Fruit fly (Drosophila melanogaster) whole organism, embryonic: Measurements from ENCODE around the gene CG6041.

Source experiments
- Aef1 ChIP-seq: fragments of 200-800 bp; sonication (Bioruptor generic); IDR thresholded peaks from 3 replicates; pipeline ENCODE4 v1.3.6; 2022; ENCODE audit warnings: missing biosample characterization, missing genetic modification characterization
- Atf-2 ChIP-seq: fragments of 200-800 bp; sonication (Bioruptor generic); optimal IDR thresholded peaks from 2 replicates; lab custom pipeline; 2016; ENCODE audit warnings: missing biosample characterization, missing genetic modification characterization
- CG10431 ChIP-seq: fragments of 200-800 bp; sonication (Bioruptor generic); optimal IDR thresholded peaks from 3 replicates; lab custom pipeline; 2018; ENCODE audit warnings: missing biosample characterization, mild to moderate bottlenecking, missing genetic modification characterization
- CG10462 ChIP-seq: fragments of 200-800 bp; sonication (Bioruptor generic); optimal IDR thresholded peaks from 2 replicates; lab custom pipeline; 2016; ENCODE audit warnings: missing biosample characterization, missing genetic modification characterization
- CG13296 ChIP-seq: fragments of 200-800 bp; sonication (Bioruptor generic); optimal IDR thresholded peaks from 3 replicates; lab custom pipeline; 2018; ENCODE audit warnings: missing biosample characterization, mild to moderate bottlenecking, missing genetic modification characterization
- CG15479 ChIP-seq: fragments of 200-800 bp; sonication (Bioruptor generic); optimal IDR thresholded peaks from 3 replicates; lab custom pipeline; 2019; ENCODE audit warnings: missing biosample characterization, mild to moderate bottlenecking, missing genetic modification characterization, moderate library complexity
- CG15601 ChIP-seq: fragments of 200-800 bp; sonication (Bioruptor generic); optimal IDR thresholded peaks from 3 replicates; lab custom pipeline; 2019; ENCODE audit warnings: missing biosample characterization, mild to moderate bottlenecking, missing genetic modification characterization, moderate library complexity
- CG1603 ChIP-seq: fragments of 200-800 bp; sonication (Bioruptor generic); optimal IDR thresholded peaks from 2 replicates; lab custom pipeline; 2019; ENCODE audit warnings: missing biosample characterization, mild to moderate bottlenecking, missing genetic modification characterization, moderate library complexity
- CG17359 ChIP-seq: fragments of 200-800 bp; sonication (Bioruptor generic); optimal IDR thresholded peaks from 3 replicates; lab custom pipeline; 2018; ENCODE audit warnings: missing biosample characterization, mild to moderate bottlenecking, missing genetic modification characterization, moderate library complexity
- CG17361 ChIP-seq: fragments of 200-800 bp; sonication (Bioruptor generic); IDR thresholded peaks from 3 replicates; pipeline ENCODE4 v1.3.6; 2022; ENCODE audit warnings: missing biosample characterization, missing genetic modification characterization
- CG32532 ChIP-seq: fragments of 200-800 bp; sonication (Bioruptor generic); IDR thresholded peaks from 2 replicates; pipeline ENCODE4 v1.3.6; 2022; ENCODE audit warnings: missing biosample characterization, missing genetic modification characterization
- CG34376 ChIP-seq: fragments of 200-800 bp; sonication (Bioruptor generic); optimal IDR thresholded peaks from 2 replicates; lab custom pipeline; 2018; ENCODE audit warnings: missing biosample characterization, mild to moderate bottlenecking, missing genetic modification characterization
- CG4707 ChIP-seq: fragments of 200-800 bp; sonication (Bioruptor generic); optimal IDR thresholded peaks from 2 replicates; lab custom pipeline; 2018; ENCODE audit warnings: missing biosample characterization, mild to moderate bottlenecking, missing genetic modification characterization, moderate library complexity
- CG8478 ChIP-seq: fragments of >200 bp; optimal IDR thresholded peaks from 2 replicates; lab custom pipeline; 2018
- Chrac-16 ChIP-seq: fragments of 200-800 bp; sonication (Bioruptor generic); optimal IDR thresholded peaks from 3 replicates; lab custom pipeline; 2016; ENCODE audit warnings: missing biosample characterization, missing genetic modification characterization
- D ChIP-seq, 2 experiments: fragments of 200-800 bp in 1 of 2; fragments of >200 bp in 1 of 2; sonication (Bioruptor generic) in 1 of 2; optimal IDR thresholded peaks; 2 replicates in 1 of 2; 3 replicates in 1 of 2; lab custom pipeline; 2017; ENCODE audit warnings: mild to moderate bottlenecking in 1 of 2, missing biosample characterization in 1 of 2, missing genetic modification characterization in 1 of 2, missing genetic modification reagents in 1 of 2
- Fer3 ChIP-seq: fragments of 200-800 bp; sonication (Bioruptor generic); optimal IDR thresholded peaks from 2 replicates; lab custom pipeline; 2018; ENCODE audit warnings: missing biosample characterization, mild to moderate bottlenecking, missing genetic modification characterization, moderate library complexity
- GATAe ChIP-seq: fragments of 200-800 bp; sonication (Bioruptor generic); conservative IDR thresholded peaks from 2 replicates; pipeline ENCODE4 v1.3.6; 2022; ENCODE audit warnings: missing biosample characterization, missing genetic modification characterization
- H15 ChIP-seq: fragments of 200-800 bp; sonication (Bioruptor generic); IDR thresholded peaks from 3 replicates; pipeline ENCODE4 v1.3.6; 2022; ENCODE audit warnings: missing biosample characterization, missing genetic modification characterization
- Rx ChIP-seq: fragments of 200-800 bp; sonication (Bioruptor generic); IDR thresholded peaks from 2 replicates; pipeline ENCODE4 v1.3.6; 2022; ENCODE audit warnings: missing biosample characterization, missing genetic modification characterization
- Sry-δ ChIP-seq: fragments of 200-800 bp; sonication (Bioruptor generic); optimal IDR thresholded peaks from 2 replicates; lab custom pipeline; 2016; ENCODE audit warnings: missing biosample characterization, missing genetic modification characterization
- Stat92E ChIP-seq, 3 experiments: fragments of >200 bp in 2 of 3; fragments of 200-800 bp in 1 of 3; sonication (Bioruptor generic) in 1 of 3; optimal IDR thresholded peaks; 2 replicates each; lab custom pipeline; 2017 to 2019; ENCODE audit warnings: missing biosample characterization in 3 of 3, missing genetic modification characterization in 3 of 3, mild to moderate bottlenecking in 1 of 3, moderate library complexity in 1 of 3
- amos ChIP-seq: fragments of 200-800 bp; sonication (Bioruptor generic); IDR thresholded peaks from 2 replicates; pipeline ENCODE4 v1.3.6; 2022; ENCODE audit warnings: missing biosample characterization, missing genetic modification characterization; ENCODE audit not compliant: partially characterized antibody
- ara ChIP-seq: fragments of 200-800 bp; sonication (Bioruptor generic); IDR thresholded peaks from 2 replicates; pipeline ENCODE4 v1.3.6; 2022; ENCODE audit warnings: missing biosample characterization, missing genetic modification characterization
- ash1 ChIP-seq: fragments of 200-800 bp; sonication (Bioruptor generic); optimal IDR thresholded peaks from 2 replicates; lab custom pipeline; 2018; ENCODE audit warnings: missing biosample characterization, mild to moderate bottlenecking, missing genetic modification characterization
- ato ChIP-seq: fragments of 200-800 bp; sonication (Bioruptor generic); IDR thresholded peaks from 2 replicates; pipeline ENCODE4 v1.3.6; 2022; ENCODE audit warnings: missing biosample characterization, missing genetic modification characterization; ENCODE audit not compliant: partially characterized antibody
- cato ChIP-seq: fragments of 200-800 bp; sonication (Bioruptor generic); optimal IDR thresholded peaks from 2 replicates; lab custom pipeline; 2016; ENCODE audit warnings: missing biosample characterization, missing genetic modification characterization, borderline replicate concordance
- chinmo ChIP-seq: fragments of 200-800 bp; sonication (Bioruptor generic); IDR thresholded peaks from 4 replicates; pipeline ENCODE4 v1.3.6; 2022; ENCODE audit warnings: missing biosample characterization, missing genetic modification characterization; ENCODE audit not compliant: partially characterized antibody
- crc ChIP-seq: fragments of 200-800 bp; sonication (Bioruptor generic); optimal IDR thresholded peaks from 2 replicates; lab custom pipeline; 2016; ENCODE audit warnings: missing biosample characterization, missing genetic modification characterization
- inv ChIP-seq: fragments of 200-800 bp; sonication (Bioruptor generic); IDR thresholded peaks from 2 replicates; pipeline ENCODE4 v1.3.6; 2022; ENCODE audit warnings: missing biosample characterization, missing genetic modification characterization; ENCODE audit not compliant: partially characterized antibody
- knrl ChIP-seq: fragments of 200-800 bp; sonication (Bioruptor generic); IDR thresholded peaks from 3 replicates; pipeline ENCODE4 v1.3.6; 2022; ENCODE audit warnings: missing biosample characterization, missing genetic modification characterization; ENCODE audit not compliant: partially characterized antibody
- lbe ChIP-seq: fragments of 200-800 bp; sonication (Bioruptor generic); optimal IDR thresholded peaks from 2 replicates; lab custom pipeline; 2016; ENCODE audit warnings: missing biosample characterization, mild to moderate bottlenecking, missing genetic modification characterization
- lov ChIP-seq, 2 experiments: fragments of 200-800 bp in 1 of 2; fragments of >200 bp in 1 of 2; sonication (Bioruptor generic) in 1 of 2; IDR thresholded peaks in 1 of 2; optimal IDR thresholded peaks in 1 of 2; 2 replicates in 1 of 2; 3 replicates in 1 of 2; pipeline versions ENCODE4 v1.3.6 to Lab custom; 2017 to 2022; ENCODE audit warnings: missing biosample characterization in 1 of 2, missing genetic modification characterization in 1 of 2
- nerfin-2 ChIP-seq: fragments of 200-800 bp; sonication (Bioruptor generic); IDR thresholded peaks from 2 replicates; pipeline ENCODE4 v1.3.6; 2022; ENCODE audit warnings: missing biosample characterization, missing genetic modification characterization; ENCODE audit not compliant: partially characterized antibody
- ranshi ChIP-seq: fragments of 200-800 bp; sonication (Bioruptor generic); IDR thresholded peaks from 2 replicates; pipeline ENCODE4 v1.3.6; 2022; ENCODE audit warnings: missing biosample characterization, missing genetic modification characterization
- run ChIP-seq: fragments of 200-800 bp; sonication (Bioruptor generic); optimal IDR thresholded peaks from 3 replicates; lab custom pipeline; 2018; ENCODE audit warnings: missing biosample characterization, mild to moderate bottlenecking, missing genetic modification characterization
- sens ChIP-seq: fragments of 200-800 bp; sonication (Bioruptor generic); peaks from one replicate; lab custom pipeline; 2016; ENCODE audit warnings: missing biosample characterization, missing genetic modification characterization
- sug ChIP-seq: fragments of 200-800 bp; optimal IDR thresholded peaks from 2 replicates; lab custom pipeline; 2019; ENCODE audit warnings: missing biosample characterization, mild to moderate bottlenecking, missing genetic modification characterization, moderate library complexity

The CG6041 gene

DNA sequence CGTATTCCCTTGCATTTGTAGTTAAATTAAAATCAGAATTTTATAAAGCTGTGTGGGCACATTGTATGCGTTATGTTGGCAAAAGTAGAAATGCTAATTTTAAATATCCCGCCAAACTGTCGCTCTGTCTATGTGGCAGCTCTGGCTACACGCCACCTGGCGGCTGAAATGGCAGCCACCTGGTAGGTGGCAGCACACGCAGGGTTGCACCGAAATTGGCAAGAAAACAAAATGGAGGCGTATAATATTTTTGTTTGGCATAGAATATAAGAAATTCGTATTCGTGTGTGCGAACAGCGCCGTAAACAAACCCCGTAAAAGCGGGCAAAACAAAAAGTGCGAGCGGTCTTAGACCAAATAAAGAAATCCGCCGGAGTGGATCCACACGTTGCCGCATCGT, 40.0 kb upstream of the CG6041 start, which contains the start of gene CG12236 (continued):
- TF ChIP-seq ranshi (GFP tag; lab: Robert Waterston, UW) = peak; percentile 42; the same call in 1 of the 2 replicates
- TF ChIP-seq ash1 = peak; percentile 63
- TF ChIP-seq Atf-2 (GFP tag; lab: Kevin White, UChicago) = no peak
- TF ChIP-seq run (tag; lab: Kevin White, UChicago) = no peak
- TF ChIP-seq ara (GFP tag; lab: Robert Waterston, UW) = no peak
- peak; percentile 36 for TF ChIP-seq Fer3 (tag; lab: Kevin White, UChicago)
- TF ChIP-seq CG10462 (GFP tag; lab: Kevin White, UChicago) = no peak
- TF ChIP-seq CG17359 (tag; lab: Kevin White, UChicago) = peak; percentile 32
- no peak for TF ChIP-seq ato (GFP tag; lab: Robert Waterston, UW)
- TF ChIP-seq Rx (GFP tag; lab: Robert Waterston, UW) = no peak
- TF ChIP-seq crc (GFP tag; lab: Kevin White, UChicago) = no peak
- TF ChIP-seq CG17361 = 0 out of 3 replicates have a peak, but pooled peaks have one; percentile 18
- no peak for TF ChIP-seq inv (GFP tag; lab: Robert Waterston, UW)
- peak; percentile 69 for TF ChIP-seq Sry-δ (GFP tag; lab: Kevin White, UChicago)
- peak; percentile 33 for TF ChIP-seq CG15601 (tag; lab: Kevin White, UChicago)
- TF ChIP-seq GATAe (GFP tag; lab: Robert Waterston, UW) = no peak
- peak; percentile 88 for TF ChIP-seq CG1603 (tag; lab: Kevin White, UChicago)
- peak; percentile 13 for TF ChIP-seq Chrac-16 (GFP tag; lab: Kevin White, UChicago)
- TF ChIP-seq CG13296 (GFP tag; lab: Kevin White, UChicago) = no peak
- peak; percentile 85 for TF ChIP-seq sens
- TF ChIP-seq CG8478 (lab: Kevin White, UChicago) = no peak
- TF ChIP-seq cato = no peak
- TF ChIP-seq lbe (GFP tag; lab: Kevin White, UChicago) = no peak
- TF ChIP-seq CG4707 (GFP tag; lab: Kevin White, UChicago) = peak; percentile 13
- 0 out of 3 replicates have a peak, but pooled peaks have one; percentile 32 for TF ChIP-seq Aef1 (GFP tag; lab: Robert Waterston, UW)
- TF ChIP-seq CG32532 (GFP tag; lab: Robert Waterston, UW) = peak; percentile 69

DNA sequence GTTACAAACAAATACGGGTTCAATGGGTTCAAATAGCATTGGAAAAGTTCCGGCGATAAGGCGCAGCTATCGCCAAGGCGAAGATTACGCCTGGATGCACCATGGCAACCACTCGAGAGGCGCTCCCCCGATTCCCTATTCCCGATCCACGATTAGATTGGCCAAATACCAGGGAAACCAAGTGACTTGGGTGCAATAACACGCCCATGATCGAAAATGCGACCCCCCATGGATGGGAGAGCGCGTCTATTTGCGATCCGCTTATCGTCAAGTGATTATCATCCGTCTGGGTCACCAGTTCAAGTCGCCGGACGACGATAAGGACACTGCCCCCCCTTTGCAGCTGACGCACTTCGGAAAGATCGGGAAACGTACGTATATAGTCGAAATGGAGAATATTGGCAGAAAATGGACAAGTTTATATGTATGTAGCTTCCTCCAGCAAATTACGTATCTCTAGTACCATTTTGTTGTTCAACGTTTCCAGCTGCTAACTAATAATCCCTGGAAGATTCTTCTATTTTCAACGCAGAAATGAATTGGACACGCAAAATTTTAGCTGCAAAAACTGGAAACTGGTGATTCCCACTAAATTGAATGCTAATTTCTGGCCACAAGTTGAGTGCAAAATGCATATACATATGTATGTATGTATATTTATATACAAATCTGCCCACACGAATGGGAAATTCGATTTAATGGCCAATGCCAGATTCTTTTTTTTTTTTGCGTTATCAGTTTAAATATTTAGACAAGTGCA, 32.8 kb upstream of the CG6041 start:
- TF ChIP-seq D (optimal IDR thresholded peaks at IDR 0.05; lab: Kevin White, UChicago) = no peak
- no peak for TF ChIP-seq D (GFP tag; optimal IDR thresholded peaks at IDR 0.05; lab: Kevin White, UChicago)
- no peak for TF ChIP-seq nerfin-2 (GFP tag; lab: Robert Waterston, UW)
- TF ChIP-seq sug = peak; percentile 99
- no peak for TF ChIP-seq H15
- TF ChIP-seq chinmo (GFP tag; lab: Robert Waterston, UW) = 0 out of 4 replicates have a peak, but pooled peaks have one; percentile 49
- TF ChIP-seq CG15479 (GFP tag; lab: Kevin White, UChicago) = peak; percentile 35
- TF ChIP-seq CG34376 (GFP tag; lab: Kevin White, UChicago) = peak; percentile 41
- TF ChIP-seq sens = peak; percentile 54
- TF ChIP-seq CG10431 (GFP tag; lab: Kevin White, UChicago) = no peak
- TF ChIP-seq Stat92E (GFP tag; optimal IDR thresholded peaks at IDR 0.05; lab: Kevin White, UChicago) = no peak
- TF ChIP-seq knrl (GFP tag; lab: Robert Waterston, UW) = no peak
- no peak for TF ChIP-seq amos (GFP tag; lab: Robert Waterston, UW)
- no peak for TF ChIP-seq lov (optimal IDR thresholded peaks at IDR 0.05; lab: Kevin White, UChicago)
- no peak for TF ChIP-seq lov (GFP tag; IDR thresholded peaks at IDR 0.05; lab: Robert Waterston, UW)
